Fruit fly (Drosophila melanogaster) whole organism, embryonic: Measurements from ENCODE around the gene Inx3.

Source experiments
- ATbp ChIP-seq: fragments of 200-800 bp; sonication (Bioruptor generic); optimal IDR thresholded peaks from 2 replicates; lab custom pipeline; 2017; ENCODE audit warnings: missing biosample characterization, mild to moderate bottlenecking, missing genetic modification characterization, missing genetic modification reagents
- Abd-B ChIP-seq: fragments of 200-800 bp; sonication (Bioruptor generic); optimal IDR thresholded peaks from 2 replicates; lab custom pipeline; 2018; ENCODE audit warnings: missing biosample characterization, mild to moderate bottlenecking, missing genetic modification characterization, moderate library complexity
- Antp ChIP-seq: fragments of 200-800 bp; sonication (Bioruptor generic); optimal IDR thresholded peaks from 3 replicates; lab custom pipeline; 2016; ENCODE audit warnings: missing biosample characterization, missing genetic modification characterization
- Atf6 ChIP-seq: fragments of 200-800 bp; sonication (Bioruptor generic); IDR thresholded peaks from 2 replicates; pipeline ENCODE4 v1.3.6; 2022; ENCODE audit warnings: missing biosample characterization, missing genetic modification characterization
- CG10147 ChIP-seq: fragments of 200-800 bp; sonication (Bioruptor generic); optimal IDR thresholded peaks from 2 replicates; lab custom pipeline; 2019; ENCODE audit warnings: missing biosample characterization, mild to moderate bottlenecking, missing genetic modification characterization, moderate library complexity
- CG10274 ChIP-seq: fragments of 200-800 bp; sonication (Bioruptor generic); optimal IDR thresholded peaks from 3 replicates; lab custom pipeline; 2017; ENCODE audit warnings: missing biosample characterization, mild to moderate bottlenecking, missing genetic modification characterization
- CG10565 ChIP-seq: fragments of 200-800 bp; sonication (Bioruptor generic); optimal IDR thresholded peaks from 3 replicates; lab custom pipeline; 2016; ENCODE audit warnings: missing biosample characterization, mild to moderate bottlenecking, missing genetic modification characterization
- CG11093 ChIP-seq: fragments of 200-800 bp; sonication (Bioruptor generic); IDR thresholded peaks from 3 replicates; pipeline ENCODE4 v1.3.6; 2022; ENCODE audit warnings: missing biosample characterization, missing genetic modification characterization
- CG1233 ChIP-seq: fragments of 200-800 bp; sonication (Bioruptor generic); optimal IDR thresholded peaks from 4 replicates; lab custom pipeline; 2018; ENCODE audit warnings: missing biosample characterization, mild to moderate bottlenecking, missing genetic modification characterization
- CG12942 ChIP-seq: fragments of 200-800 bp; sonication (Bioruptor generic); optimal IDR thresholded peaks from 3 replicates; lab custom pipeline; 2016; ENCODE audit warnings: missing biosample characterization, missing genetic modification characterization
- CG13624 ChIP-seq: fragments of 200-800 bp; sonication (Bioruptor generic); optimal IDR thresholded peaks from 2 replicates; lab custom pipeline; 2016; ENCODE audit warnings: missing biosample characterization, missing genetic modification characterization
- CG17359 ChIP-seq: fragments of 200-800 bp; sonication (Bioruptor generic); optimal IDR thresholded peaks from 3 replicates; lab custom pipeline; 2018; ENCODE audit warnings: missing biosample characterization, mild to moderate bottlenecking, missing genetic modification characterization, moderate library complexity
- CG1792 ChIP-seq: fragments of 200-800 bp; sonication (Bioruptor generic); optimal IDR thresholded peaks from 2 replicates; lab custom pipeline; 2016; ENCODE audit warnings: missing biosample characterization, missing genetic modification characterization
- CG18011 ChIP-seq: fragments of 200-800 bp; sonication (Bioruptor generic); optimal IDR thresholded peaks from 2 replicates; lab custom pipeline; 2017; ENCODE audit warnings: missing biosample characterization, missing genetic modification characterization, mild to moderate bottlenecking, moderate library complexity, missing genotype
- CG2202 ChIP-seq: fragments of 200-800 bp; sonication (Bioruptor generic); optimal IDR thresholded peaks from 2 replicates; lab custom pipeline; 2018; ENCODE audit warnings: missing biosample characterization, mild to moderate bottlenecking, missing genetic modification characterization
- CG2678 ChIP-seq: fragments of 200-800 bp; sonication (Bioruptor generic); optimal IDR thresholded peaks from 3 replicates; lab custom pipeline; 2019; ENCODE audit warnings: missing biosample characterization, mild to moderate bottlenecking, missing genetic modification characterization, moderate library complexity
- CG32532 ChIP-seq: fragments of 200-800 bp; sonication (Bioruptor generic); IDR thresholded peaks from 2 replicates; pipeline ENCODE4 v1.3.6; 2022; ENCODE audit warnings: missing biosample characterization, missing genetic modification characterization
- CG4404 ChIP-seq: fragments of 200-800 bp; sonication (Bioruptor generic); IDR thresholded peaks from 2 replicates; pipeline ENCODE4 v1.3.6; 2022; ENCODE audit warnings: missing biosample characterization, missing genetic modification characterization
- CG4820 ChIP-seq: fragments of 200-800 bp; sonication (Bioruptor generic); optimal IDR thresholded peaks from 3 replicates; lab custom pipeline; 2016; ENCODE audit warnings: missing biosample characterization, missing genetic modification characterization
- CG6654 ChIP-seq: fragments of 200-800 bp; sonication (Bioruptor generic); optimal IDR thresholded peaks from 2 replicates; lab custom pipeline; 2017; ENCODE audit warnings: missing biosample characterization, mild to moderate bottlenecking, missing genetic modification characterization
- CG7786 ChIP-seq: fragments of 200-800 bp; sonication (Bioruptor generic); optimal IDR thresholded peaks from 2 replicates; lab custom pipeline; 2016; ENCODE audit warnings: missing biosample characterization, missing genetic modification characterization
- CG7963 ChIP-seq: fragments of 200-800 bp; sonication (Bioruptor generic); IDR thresholded peaks from 3 replicates; pipeline ENCODE4 v1.3.6; 2022; ENCODE audit warnings: missing biosample characterization, missing genetic modification characterization; ENCODE audit not compliant: partially characterized antibody
- CG8359 ChIP-seq: fragments of 200-800 bp; sonication (Bioruptor generic); optimal IDR thresholded peaks from 2 replicates; lab custom pipeline; 2017; ENCODE audit warnings: missing biosample characterization, mild to moderate bottlenecking, missing genetic modification characterization, borderline replicate concordance
- CG9932 ChIP-seq: fragments of 200-800 bp; sonication (Bioruptor generic); IDR thresholded peaks from 2 replicates; pipeline ENCODE4 v1.3.6; 2022; ENCODE audit warnings: missing biosample characterization, missing genetic modification characterization
- CHES-1-like ChIP-seq: fragments of 200-800 bp; sonication (Bioruptor generic); optimal IDR thresholded peaks from 2 replicates; lab custom pipeline; 2016; ENCODE audit warnings: missing biosample characterization, missing genetic modification characterization
- Camta ChIP-seq: fragments of 200-800 bp; sonication (Bioruptor generic); optimal IDR thresholded peaks from 2 replicates; lab custom pipeline; 2016; ENCODE audit warnings: missing biosample characterization, missing genetic modification characterization
- D19B ChIP-seq: fragments of 200-800 bp; sonication (Bioruptor generic); optimal IDR thresholded peaks from 2 replicates; lab custom pipeline; 2017; ENCODE audit warnings: missing biosample characterization, mild to moderate bottlenecking, missing genetic modification characterization
- Hey ChIP-seq: fragments of 200-800 bp; sonication (Bioruptor generic); optimal IDR thresholded peaks from 3 replicates; lab custom pipeline; 2018; ENCODE audit warnings: missing biosample characterization, mild to moderate bottlenecking, missing genetic modification characterization
- Hsf ChIP-seq: fragments of 200-800 bp; sonication (Bioruptor generic); optimal IDR thresholded peaks from 3 replicates; lab custom pipeline; 2016; ENCODE audit warnings: missing biosample characterization, missing genetic modification characterization
- MESR4 ChIP-seq: fragments of 200-800 bp; sonication (Bioruptor generic); optimal IDR thresholded peaks from 2 replicates; lab custom pipeline; 2018; ENCODE audit warnings: missing biosample characterization, mild to moderate bottlenecking, missing genetic modification characterization, moderate library complexity
- Myb ChIP-seq: fragments of 200-800 bp; sonication (Bioruptor generic); optimal IDR thresholded peaks from 2 replicates; lab custom pipeline; 2016; ENCODE audit warnings: missing biosample characterization, missing genetic modification characterization
- NFAT ChIP-seq: fragments of 200-800 bp; sonication (Bioruptor generic); IDR thresholded peaks from 2 replicates; pipeline ENCODE4 v1.3.6; 2022; ENCODE audit warnings: missing biosample characterization, missing genetic modification characterization
- Nf-YC ChIP-seq: fragments of 200-800 bp; optimal IDR thresholded peaks from 3 replicates; lab custom pipeline; 2019; ENCODE audit warnings: missing biosample characterization, mild to moderate bottlenecking, missing genetic modification characterization, moderate library complexity
- ash1 ChIP-seq: fragments of 200-800 bp; sonication (Bioruptor generic); optimal IDR thresholded peaks from 2 replicates; lab custom pipeline; 2018; ENCODE audit warnings: missing biosample characterization, mild to moderate bottlenecking, missing genetic modification characterization
- cas ChIP-seq: fragments of 200-800 bp; sonication (Bioruptor generic); IDR thresholded peaks from 2 replicates; pipeline ENCODE4 v1.3.6; 2022; ENCODE audit warnings: missing biosample characterization, missing genetic modification characterization
- hbn ChIP-seq: fragments of 200-800 bp; sonication (Bioruptor generic); IDR thresholded peaks from 2 replicates; pipeline ENCODE4 v1.3.6; 2022; ENCODE audit warnings: missing biosample characterization, missing genetic modification characterization; ENCODE audit not compliant: partially characterized antibody
- hth ChIP-seq: fragments of >200 bp; optimal IDR thresholded peaks from 2 replicates; lab custom pipeline; 2017; ENCODE audit warnings: inconsistent platforms
- mirr ChIP-seq: fragments of 200-800 bp; sonication (Bioruptor generic); optimal IDR thresholded peaks from 3 replicates; lab custom pipeline; 2018; ENCODE audit warnings: missing biosample characterization, mild to moderate bottlenecking, missing genetic modification characterization
- nau ChIP-seq: fragments of 200-800 bp; sonication (Bioruptor generic); optimal IDR thresholded peaks from 3 replicates; lab custom pipeline; 2017; ENCODE audit warnings: missing biosample characterization, mild to moderate bottlenecking, missing genetic modification characterization, missing genetic modification reagents
- pfk ChIP-seq: fragments of 200-800 bp; sonication (Bioruptor generic); optimal IDR thresholded peaks from 2 replicates; lab custom pipeline; 2018; ENCODE audit warnings: missing biosample characterization, mild to moderate bottlenecking, missing genetic modification characterization, moderate library complexity
- seq ChIP-seq: fragments of 200-800 bp; sonication (Bioruptor generic); IDR thresholded peaks from 2 replicates; pipeline ENCODE4 v1.3.6; 2022; ENCODE audit warnings: missing biosample characterization, missing genetic modification characterization
- slp2 ChIP-seq: fragments of 200-800 bp; sonication (Bioruptor generic); optimal IDR thresholded peaks from 2 replicates; lab custom pipeline; 2016; ENCODE audit warnings: missing biosample characterization, missing genetic modification characterization
- sqz ChIP-seq: fragments of 200-800 bp; sonication (Bioruptor generic); optimal IDR thresholded peaks from 3 replicates; lab custom pipeline; 2018; ENCODE audit warnings: missing biosample characterization, mild to moderate bottlenecking, missing genetic modification characterization
- sr ChIP-seq: fragments of 200-800 bp; sonication (Bioruptor generic); IDR thresholded peaks from 3 replicates; pipeline ENCODE4 v1.3.6; 2022; ENCODE audit warnings: missing biosample characterization, missing genetic modification characterization
- sug ChIP-seq: fragments of 200-800 bp; optimal IDR thresholded peaks from 2 replicates; lab custom pipeline; 2019; ENCODE audit warnings: missing biosample characterization, mild to moderate bottlenecking, missing genetic modification characterization, moderate library complexity
- tgo ChIP-seq: fragments of 200-800 bp; sonication (Bioruptor generic); IDR thresholded peaks from 3 replicates; pipeline ENCODE4 v1.3.6; 2022; ENCODE audit warnings: missing biosample characterization, missing genetic modification characterization
- tll ChIP-seq, 2 experiments: fragments of 200-800 bp in 1 of 2; fragments of >200 bp in 1 of 2; sonication (Bioruptor generic) in 1 of 2; optimal IDR thresholded peaks; 2 replicates each; lab custom pipeline; 2017 to 2019; ENCODE audit warnings: missing biosample characterization in 2 of 2, missing genetic modification characterization in 2 of 2, mild to moderate bottlenecking in 1 of 2, moderate library complexity in 1 of 2
- vvl ChIP-seq: fragments of 200-800 bp; sonication (Bioruptor generic); IDR thresholded peaks from 2 replicates; pipeline ENCODE4 v1.3.6; 2022; ENCODE audit warnings: missing biosample characterization, missing genetic modification characterization
- wdn ChIP-seq: fragments of 200-800 bp; sonication (Bioruptor generic); IDR thresholded peaks from 2 replicates; pipeline ENCODE4 v1.3.6; 2022; ENCODE audit warnings: missing biosample characterization, missing genetic modification characterization
- zen ChIP-seq: fragments of 200-800 bp; sonication (Bioruptor generic); optimal IDR thresholded peaks from 3 replicates; lab custom pipeline; 2018; ENCODE audit warnings: missing biosample characterization, mild to moderate bottlenecking, missing genetic modification characterization, moderate library complexity

Gene Inx3

dm6 chr3R:28904816-28905435 is 45.6 kb upstream of the Inx3 start (continued):
- no peak for TF ChIP-seq CG7963
- peak; percentile 93 for TF ChIP-seq CG32532 (GFP tag; lab: Robert Waterston, UW)
- peak; percentile 69 for TF ChIP-seq Camta (GFP tag; lab: Kevin White, UChicago)
- TF ChIP-seq Abd-B (GFP tag; lab: Kevin White, UChicago), result peak; percentile 62
- peak; percentile 48 for TF ChIP-seq slp2 (GFP tag; lab: Kevin White, UChicago)
- TF ChIP-seq sr (GFP tag; lab: Robert Waterston, UW), result peak; percentile 54; the same call in 2 of the 3 replicates
- peak; percentile 69 for TF ChIP-seq Hsf
- peak; percentile 66 for TF ChIP-seq sug
- TF ChIP-seq CG8359 (GFP tag; lab: Kevin White, UChicago), result no peak
- TF ChIP-seq ash1 (GFP tag; lab: Kevin White, UChicago), result no peak
- peak; percentile 83 for TF ChIP-seq tgo (GFP tag; lab: Robert Waterston, UW)
- TF ChIP-seq CG6654 (GFP tag; lab: Kevin White, UChicago), result peak; percentile 15
- TF ChIP-seq CG10274 (GFP tag; lab: Kevin White, UChicago), result peak; percentile 33
- TF ChIP-seq CG2202 (tag; lab: Kevin White, UChicago), result peak; percentile 21
- TF ChIP-seq CG4404 (GFP tag; lab: Robert Waterston, UW), result peak; percentile 60
- peak; percentile 49 for TF ChIP-seq CG10147 (GFP tag; lab: Kevin White, UChicago)
- peak; percentile 79 for TF ChIP-seq CG7786 (GFP tag; lab: Kevin White, UChicago)
- TF ChIP-seq nau (GFP tag; lab: Kevin White, UChicago), result peak; percentile 36
- peak; percentile 58 for TF ChIP-seq CG1233 (GFP tag; lab: Kevin White, UChicago)
- no peak for TF ChIP-seq MESR4 (GFP tag; lab: Kevin White, UChicago)
- peak; percentile 21 for TF ChIP-seq Nf-YC (tag; lab: Kevin White, UChicago)
- no peak for TF ChIP-seq Hey (tag; lab: Kevin White, UChicago)
- TF ChIP-seq seq (GFP tag; lab: Robert Waterston, UW), result peak; percentile 49
- TF ChIP-seq zen, result no peak
- no peak for TF ChIP-seq sqz
- peak; percentile 61; the same call in 2 of the 3 replicates for TF ChIP-seq CG11093 (GFP tag; lab: Robert Waterston, UW)
- TF ChIP-seq CG13624 (GFP tag; lab: Kevin White, UChicago), result peak; percentile 88
- peak; percentile 79; the same call in 1 of the 2 replicates for TF ChIP-seq wdn (GFP tag; lab: Robert Waterston, UW)
- TF ChIP-seq CG4820 (GFP tag; lab: Kevin White, UChicago), result peak; percentile 33
- TF ChIP-seq CG10565 (GFP tag; lab: Kevin White, UChicago), result no peak
- peak; percentile 25 for TF ChIP-seq mirr (GFP tag; lab: Kevin White, UChicago)
- peak; percentile 94 for TF ChIP-seq CG9932 (GFP tag; lab: Robert Waterston, UW)
- peak; percentile 63 for TF ChIP-seq Myb
- TF ChIP-seq D19B (GFP tag; lab: Kevin White, UChicago), result peak; percentile 54
- TF ChIP-seq tll (GFP tag; optimal IDR thresholded peaks at IDR 0.05; lab: Kevin White, UChicago), result no peak
- TF ChIP-seq CG1792 (GFP tag; lab: Kevin White, UChicago), result peak; percentile 40
- TF ChIP-seq CG17359, result peak; percentile 68
- TF ChIP-seq Antp (GFP tag; lab: Kevin White, UChicago), result peak; percentile 87
- no peak for TF ChIP-seq hth (lab: Kevin White, UChicago)
- TF ChIP-seq hbn, result no peak
- TF ChIP-seq CG2678 (tag; lab: Kevin White, UChicago), result peak; percentile 77
- no peak for TF ChIP-seq pfk (GFP tag; lab: Kevin White, UChicago)
- TF ChIP-seq cas (GFP tag; lab: Robert Waterston, UW), result no peak
- peak; percentile 92 for TF ChIP-seq NFAT
- peak; percentile 65 for TF ChIP-seq CG12942
- peak; percentile 27 for TF ChIP-seq CG18011 (GFP tag; lab: Kevin White, UChicago)
- peak; percentile 61 for TF ChIP-seq ATbp (GFP tag; lab: Kevin White, UChicago)
- peak; percentile 85 for TF ChIP-seq vvl
- TF ChIP-seq Atf6 (GFP tag; lab: Robert Waterston, UW), result peak; percentile 83
- peak; percentile 86 for TF ChIP-seq CHES-1-like (GFP tag; lab: Kevin White, UChicago)
